Fruit fly (Drosophila melanogaster) whole organism, embryonic: ENCODE results near the gene Oseg2.

ENCODE experiments used
- Adf1 ChIP-seq: fragments of 200-800 bp; sonication (Bioruptor generic); IDR thresholded peaks from 2 replicates; pipeline ENCODE4 v1.3.6; 2022; ENCODE audit warnings: missing biosample characterization, missing genetic modification characterization
- Blimp-1 ChIP-seq: fragments of 200-800 bp; sonication (Bioruptor generic); optimal IDR thresholded peaks from 3 replicates; lab custom pipeline; 2018; ENCODE audit warnings: missing biosample characterization, missing genetic modification characterization, mild to moderate bottlenecking, moderate library complexity, missing genetic modification reagents
- Bteb2 ChIP-seq: fragments of 200-800 bp; sonication (Bioruptor generic); optimal IDR thresholded peaks from 2 replicates; lab custom pipeline; 2016; ENCODE audit warnings: missing biosample characterization, missing genetic modification characterization
- C15 ChIP-seq: fragments of 200-800 bp; sonication (Bioruptor generic); IDR thresholded peaks from 3 replicates; pipeline ENCODE4 v1.3.6; 2022; ENCODE audit warnings: missing biosample characterization, missing genetic modification characterization
- CG12071 ChIP-seq: fragments of 200-800 bp; sonication (Bioruptor generic); optimal IDR thresholded peaks from 3 replicates; lab custom pipeline; 2018; ENCODE audit warnings: missing biosample characterization, mild to moderate bottlenecking, missing genetic modification characterization
- CG12219 ChIP-seq: fragments of 200-800 bp; sonication (Bioruptor generic); optimal IDR thresholded peaks from 3 replicates; lab custom pipeline; 2018; ENCODE audit warnings: missing biosample characterization, mild to moderate bottlenecking, missing genetic modification characterization
- CG12299 ChIP-seq: fragments of 200-800 bp; sonication (Bioruptor generic); optimal IDR thresholded peaks from 2 replicates; lab custom pipeline; 2018; ENCODE audit warnings: missing biosample characterization, mild to moderate bottlenecking, missing genetic modification characterization
- CG12659 ChIP-seq: fragments of 200-800 bp; sonication (Bioruptor generic); optimal IDR thresholded peaks from 3 replicates; lab custom pipeline; 2017; ENCODE audit warnings: mild to moderate bottlenecking, missing biosample characterization, missing genetic modification reagents, missing genetic modification characterization
- CG12942 ChIP-seq: fragments of 200-800 bp; sonication (Bioruptor generic); optimal IDR thresholded peaks from 3 replicates; lab custom pipeline; 2016; ENCODE audit warnings: missing biosample characterization, missing genetic modification characterization
- CG13296 ChIP-seq: fragments of 200-800 bp; sonication (Bioruptor generic); optimal IDR thresholded peaks from 3 replicates; lab custom pipeline; 2018; ENCODE audit warnings: missing biosample characterization, mild to moderate bottlenecking, missing genetic modification characterization
- CG15269 ChIP-seq: fragments of 200-800 bp; sonication (Bioruptor generic); optimal IDR thresholded peaks from 2 replicates; lab custom pipeline; 2018; ENCODE audit warnings: missing biosample characterization, mild to moderate bottlenecking, missing genetic modification characterization, moderate library complexity
- CG16815 ChIP-seq: fragments of 200-800 bp; sonication (Bioruptor generic); optimal IDR thresholded peaks from 3 replicates; lab custom pipeline; 2017; ENCODE audit warnings: missing biosample characterization, mild to moderate bottlenecking, missing genetic modification characterization
- CG18262 ChIP-seq: fragments of 200-800 bp; optimal IDR thresholded peaks from 3 replicates; lab custom pipeline; 2019; ENCODE audit warnings: missing biosample characterization, mild to moderate bottlenecking, missing genetic modification characterization, moderate library complexity
- CG2120 ChIP-seq: fragments of 200-800 bp; sonication (Bioruptor generic); optimal IDR thresholded peaks from 3 replicates; lab custom pipeline; 2016; ENCODE audit warnings: missing biosample characterization, missing genetic modification characterization
- CG31224 ChIP-seq: fragments of 200-800 bp; sonication (Bioruptor generic); IDR thresholded peaks from 2 replicates; pipeline ENCODE4 v1.3.6; 2022; ENCODE audit warnings: missing biosample characterization, missing genetic modification characterization
- CG3995 ChIP-seq: fragments of 200-800 bp; sonication (Bioruptor generic); optimal IDR thresholded peaks from 3 replicates; lab custom pipeline; 2016; ENCODE audit warnings: missing biosample characterization, missing genetic modification characterization
- CG4707 ChIP-seq: fragments of 200-800 bp; sonication (Bioruptor generic); optimal IDR thresholded peaks from 2 replicates; lab custom pipeline; 2018; ENCODE audit warnings: missing biosample characterization, mild to moderate bottlenecking, missing genetic modification characterization, moderate library complexity
- CG5180 ChIP-seq: fragments of 200-800 bp; sonication (Bioruptor generic); optimal IDR thresholded peaks from 3 replicates; lab custom pipeline; 2017; ENCODE audit warnings: missing biosample characterization, missing genetic modification characterization, mild to moderate bottlenecking, moderate library complexity, missing genetic modification reagents
- CG7556 ChIP-seq: fragments of 200-800 bp; sonication (Bioruptor generic); optimal IDR thresholded peaks from 2 replicates; lab custom pipeline; 2017; ENCODE audit warnings: missing biosample characterization, mild to moderate bottlenecking, missing genetic modification characterization
- CHES-1-like ChIP-seq: fragments of 200-800 bp; sonication (Bioruptor generic); optimal IDR thresholded peaks from 2 replicates; lab custom pipeline; 2016; ENCODE audit warnings: missing biosample characterization, missing genetic modification characterization
- CkIIα-i1 ChIP-seq: fragments of 200-800 bp; sonication (Bioruptor generic); IDR thresholded peaks from 2 replicates; pipeline ENCODE4 v1.3.6; 2022; ENCODE audit warnings: missing biosample characterization, missing genetic modification characterization
- Dfd ChIP-seq, 2 experiments: fragments of >200 bp; optimal IDR thresholded peaks; 2 replicates each; lab custom pipeline; 2017; ENCODE audit warnings: missing biosample characterization in 2 of 2, missing genetic modification characterization in 2 of 2
- Doc2 ChIP-seq: fragments of 200-800 bp; sonication (Bioruptor generic); IDR thresholded peaks from 2 replicates; pipeline ENCODE4 v1.3.6; 2022; ENCODE audit warnings: missing biosample characterization, missing genetic modification characterization
- Fer2 ChIP-seq: fragments of 200-800 bp; sonication (Bioruptor generic); optimal IDR thresholded peaks from 2 replicates; lab custom pipeline; 2018; ENCODE audit warnings: missing biosample characterization, mild to moderate bottlenecking, missing genetic modification characterization, moderate library complexity
- HLH54F ChIP-seq: fragments of 200-800 bp; sonication (Bioruptor generic); optimal IDR thresholded peaks from 3 replicates; lab custom pipeline; 2016; ENCODE audit warnings: missing biosample characterization, missing genetic modification characterization
- Hand ChIP-seq: fragments of 200-800 bp; sonication (Bioruptor generic); optimal IDR thresholded peaks from 2 replicates; lab custom pipeline; 2017; ENCODE audit warnings: mild to moderate bottlenecking, missing biosample characterization, missing genetic modification reagents, missing genetic modification characterization
- Mad ChIP-seq: fragments of 200-800 bp; sonication (Bioruptor generic); optimal IDR thresholded peaks from 2 replicates; lab custom pipeline; 2016; ENCODE audit warnings: missing biosample characterization, missing genetic modification characterization
- Med ChIP-seq: fragments of 200-800 bp; sonication (Bioruptor generic); peaks from one replicate; lab custom pipeline; 2016; ENCODE audit warnings: missing biosample characterization, missing genetic modification characterization, mild to moderate bottlenecking, inconsistent platforms, moderate library complexity
- Myb ChIP-seq: fragments of 200-800 bp; sonication (Bioruptor generic); optimal IDR thresholded peaks from 2 replicates; lab custom pipeline; 2016; ENCODE audit warnings: missing biosample characterization, missing genetic modification characterization
- Nf-YC ChIP-seq: fragments of 200-800 bp; optimal IDR thresholded peaks from 3 replicates; lab custom pipeline; 2019; ENCODE audit warnings: missing biosample characterization, mild to moderate bottlenecking, missing genetic modification characterization, moderate library complexity
- Spps ChIP-seq: fragments of 200-800 bp; sonication (Bioruptor generic); optimal IDR thresholded peaks from 2 replicates; lab custom pipeline; 2018; ENCODE audit warnings: missing biosample characterization, mild to moderate bottlenecking, missing genetic modification characterization
- Trl ChIP-seq, 3 experiments: fragments of >200 bp in 2 of 3; fragments of 200-800 bp in 1 of 3; sonication (Bioruptor generic) in 1 of 3; optimal IDR thresholded peaks; 2 replicates in 1 of 3; 3 replicates in 2 of 3; lab custom pipeline; 2016 to 2017; ENCODE audit warnings: missing biosample characterization in 1 of 3, missing genetic modification characterization in 1 of 3
- al ChIP-seq: fragments of 200-800 bp; sonication (Bioruptor generic); IDR thresholded peaks from 2 replicates; pipeline ENCODE4 v1.3.6; 2022; ENCODE audit warnings: missing biosample characterization, missing genetic modification characterization
- ap ChIP-seq: fragments of 200-800 bp; sonication (Bioruptor generic); IDR thresholded peaks from 2 replicates; pipeline ENCODE4 v1.3.6; 2022; ENCODE audit warnings: missing biosample characterization, missing genetic modification characterization
- chif ChIP-seq, 2 experiments: fragments of 200-800 bp; sonication (Bioruptor generic); optimal IDR thresholded peaks; 3 replicates each; lab custom pipeline; 2016; ENCODE audit warnings: missing biosample characterization in 2 of 2, missing genetic modification characterization in 2 of 2
- danr ChIP-seq: fragments of 200-800 bp; sonication (Bioruptor generic); IDR thresholded peaks from 2 replicates; pipeline ENCODE4 v1.3.6; 2022; ENCODE audit warnings: missing biosample characterization, missing genetic modification characterization
- dpn ChIP-seq, 2 experiments: fragments of 200-800 bp; sonication (Bioruptor generic); optimal IDR thresholded peaks; 3 replicates each; lab custom pipeline; 2016; ENCODE audit warnings: missing biosample characterization in 2 of 2, missing genetic modification characterization in 2 of 2
- ems ChIP-seq: fragments of 200-800 bp; sonication (Bioruptor generic); optimal IDR thresholded peaks from 3 replicates; lab custom pipeline; 2016; ENCODE audit warnings: missing biosample characterization, missing genetic modification characterization
- hbn ChIP-seq: fragments of 200-800 bp; sonication (Bioruptor generic); IDR thresholded peaks from 2 replicates; pipeline ENCODE4 v1.3.6; 2022; ENCODE audit warnings: missing biosample characterization, missing genetic modification characterization; ENCODE audit not compliant: partially characterized antibody
- insv ChIP-seq, 2 experiments: fragments of 200-800 bp; sonication (Bioruptor generic); optimal IDR thresholded peaks; 3 replicates each; lab custom pipeline; 2016 to 2018; ENCODE audit warnings: missing biosample characterization in 2 of 2, missing genetic modification characterization in 2 of 2
- jing ChIP-seq: fragments of 200-800 bp; sonication (Bioruptor generic); optimal IDR thresholded peaks from 2 replicates; lab custom pipeline; 2018; ENCODE audit warnings: missing biosample characterization, mild to moderate bottlenecking, missing genetic modification characterization
- nerfin-1 ChIP-seq: fragments of 200-800 bp; sonication (Bioruptor generic); optimal IDR thresholded peaks from 3 replicates; lab custom pipeline; 2019; ENCODE audit warnings: missing biosample characterization, mild to moderate bottlenecking, missing genetic modification characterization, moderate library complexity
- run ChIP-seq: fragments of 200-800 bp; sonication (Bioruptor generic); optimal IDR thresholded peaks from 3 replicates; lab custom pipeline; 2018; ENCODE audit warnings: missing biosample characterization, mild to moderate bottlenecking, missing genetic modification characterization
- slbo ChIP-seq: fragments of 200-800 bp; sonication (Bioruptor generic); IDR thresholded peaks from 2 replicates; pipeline ENCODE4 v1.3.6; 2022; ENCODE audit warnings: missing biosample characterization, missing genetic modification characterization
- sug ChIP-seq: fragments of 200-800 bp; optimal IDR thresholded peaks from 2 replicates; lab custom pipeline; 2019; ENCODE audit warnings: missing biosample characterization, mild to moderate bottlenecking, missing genetic modification characterization, moderate library complexity
- tgo ChIP-seq: fragments of 200-800 bp; sonication (Bioruptor generic); IDR thresholded peaks from 3 replicates; pipeline ENCODE4 v1.3.6; 2022; ENCODE audit warnings: missing biosample characterization, missing genetic modification characterization
- tin ChIP-seq: fragments of 200-800 bp; sonication (Bioruptor generic); optimal IDR thresholded peaks from 3 replicates; lab custom pipeline; 2016; ENCODE audit warnings: missing biosample characterization, missing genetic modification characterization
- tll ChIP-seq, 2 experiments: fragments of 200-800 bp in 1 of 2; fragments of >200 bp in 1 of 2; sonication (Bioruptor generic) in 1 of 2; optimal IDR thresholded peaks; 2 replicates each; lab custom pipeline; 2017 to 2019; ENCODE audit warnings: missing biosample characterization in 2 of 2, missing genetic modification characterization in 2 of 2, mild to moderate bottlenecking in 1 of 2, moderate library complexity in 1 of 2
- trh ChIP-seq: fragments of 200-800 bp; sonication (Bioruptor generic); optimal IDR thresholded peaks from 2 replicates; lab custom pipeline; 2016; ENCODE audit warnings: missing biosample characterization, missing genetic modification characterization
- wdn ChIP-seq: fragments of 200-800 bp; sonication (Bioruptor generic); IDR thresholded peaks from 2 replicates; pipeline ENCODE4 v1.3.6; 2022; ENCODE audit warnings: missing biosample characterization, missing genetic modification characterization

The Oseg2 gene

DNA sequence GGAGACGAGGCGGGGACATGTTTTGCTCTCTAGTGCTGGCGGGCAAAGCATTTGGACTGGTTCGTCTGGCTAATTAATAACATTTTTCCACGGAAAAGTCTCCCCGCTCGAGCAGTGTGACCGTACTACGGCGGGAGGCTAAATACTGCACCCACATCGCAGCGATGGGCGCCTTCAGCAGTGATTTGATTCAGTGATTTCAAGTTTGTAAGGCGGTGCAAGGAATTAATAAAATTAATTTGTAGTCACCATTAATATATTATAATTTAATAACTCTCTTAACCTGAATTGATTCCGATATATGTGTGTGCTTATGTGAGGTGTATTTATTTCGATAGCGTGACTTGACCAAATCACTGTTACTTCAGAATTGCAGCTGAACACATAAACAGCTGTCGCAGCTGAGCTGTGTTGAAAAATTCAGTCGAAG, 33.1 kb downstream of the Oseg2 start, which contains the start of the genes oxt and CG13807 (continued):
- TF ChIP-seq Blimp-1 (GFP tag; lab: Kevin White, UChicago) = peak; percentile 76
- TF ChIP-seq CG4707 (GFP tag; lab: Kevin White, UChicago) = peak; percentile 30
- TF ChIP-seq CG13296 (GFP tag; lab: Kevin White, UChicago) = peak; percentile 81
- peak; percentile 83 for TF ChIP-seq tin (GFP tag; lab: Kevin White, UChicago)
- TF ChIP-seq CG12071 (GFP tag; lab: Kevin White, UChicago) = peak; percentile 70
- peak; percentile 99 for TF ChIP-seq CG3995
- peak; percentile 76 for TF ChIP-seq trh (GFP tag; lab: Kevin White, UChicago)
- peak; percentile 87 for TF ChIP-seq al (GFP tag; lab: Robert Waterston, UW)
- peak; percentile 72 for TF ChIP-seq jing (GFP tag; lab: Kevin White, UChicago)
- peak; percentile 49; the same call in 1 of the 2 replicates for TF ChIP-seq Doc2 (GFP tag; lab: Robert Waterston, UW)
- peak; percentile 85 for TF ChIP-seq CG2120 (GFP tag; lab: Kevin White, UChicago)
- no peak for TF ChIP-seq hbn (GFP tag; lab: Robert Waterston, UW)
- peak; percentile 82 for TF ChIP-seq CG12299
- TF ChIP-seq Hand (GFP tag; lab: Kevin White, UChicago) = peak; percentile 62
- TF ChIP-seq ems (GFP tag; lab: Kevin White, UChicago) = peak; percentile 66
- TF ChIP-seq sug (tag; lab: Kevin White, UChicago) = peak; percentile 89
- TF ChIP-seq Spps (tag; lab: Kevin White, UChicago) = peak; percentile 77
- TF ChIP-seq Myb = peak; percentile 1
- TF ChIP-seq Dfd (GFP tag; optimal IDR thresholded peaks at IDR 0.05; lab: Kevin White, UChicago) = no peak
- peak; percentile 91 for TF ChIP-seq nerfin-1 (tag; lab: Kevin White, UChicago)
- TF ChIP-seq Bteb2 (GFP tag; lab: Kevin White, UChicago) = peak; percentile 45
- TF ChIP-seq Med (GFP tag; lab: Kevin White, UChicago) = peak; percentile 89
- TF ChIP-seq Trl (optimal IDR thresholded peaks at IDR 0.05; lab: Kevin White, UChicago) = no peak
- peak; percentile 58 for TF ChIP-seq Trl (GFP tag; optimal IDR thresholded peaks at IDR 0.05; lab: Kevin White, UChicago)
- peak; percentile 71 for TF ChIP-seq Adf1 (GFP tag; lab: Robert Waterston, UW)
- TF ChIP-seq CG15269 = peak; percentile 89
- TF ChIP-seq danr (GFP tag; lab: Robert Waterston, UW) = peak; percentile 49
- peak; percentile 77 for TF ChIP-seq CG31224 (GFP tag; lab: Robert Waterston, UW)
- peak; percentile 75 for TF ChIP-seq Mad (GFP tag; lab: Kevin White, UChicago)
- peak; percentile 79 for TF ChIP-seq Nf-YC
- TF ChIP-seq CG16815 = peak; percentile 83
- TF ChIP-seq C15 (GFP tag; lab: Robert Waterston, UW) = peak; percentile 74; the same call in 2 of the 3 replicates
- peak in 1 of 2 experiments; percentile 44 for TF ChIP-seq insv (GFP tag; optimal IDR thresholded peaks at IDR 0.05; lab: Kevin White, UChicago)
- TF ChIP-seq dpn (GFP tag; optimal IDR thresholded peaks at IDR 0.05; lab: Kevin White, UChicago) = peak; percentile 66 to 93
- TF ChIP-seq tll (GFP tag; optimal IDR thresholded peaks at IDR 0.05; lab: Kevin White, UChicago) = peak in 1 of 2 experiments; percentile 59
- TF ChIP-seq HLH54F (GFP tag; lab: Kevin White, UChicago) = peak; percentile 58
- TF ChIP-seq Fer2 (tag; lab: Kevin White, UChicago) = peak; percentile 85
- TF ChIP-seq CG12659 (GFP tag; lab: Kevin White, UChicago) = peak; percentile 92
- peak; percentile 86 for TF ChIP-seq CG18262 (tag; lab: Kevin White, UChicago)
- peak; percentile 75 for TF ChIP-seq CG12219 (GFP tag; lab: Kevin White, UChicago)
- peak; percentile 82 for TF ChIP-seq CG7556 (GFP tag; lab: Kevin White, UChicago)
- peak; percentile 80 for TF ChIP-seq wdn (GFP tag; lab: Robert Waterston, UW)
- no peak for TF ChIP-seq CkIIα-i1 (GFP tag; lab: Robert Waterston, UW)
- TF ChIP-seq run = peak; percentile 32
- peak; percentile 83 for TF ChIP-seq CG12942
- peak; percentile 26 for TF ChIP-seq CG5180 (GFP tag; lab: Kevin White, UChicago)
- no peak for TF ChIP-seq CHES-1-like
- TF ChIP-seq slbo = peak; percentile 92
- TF ChIP-seq tgo (GFP tag; lab: Robert Waterston, UW) = peak; percentile 89
- peak; percentile 51 to 66 for TF ChIP-seq chif (GFP tag; optimal IDR thresholded peaks at IDR 0.05; lab: Kevin White, UChicago)
- TF ChIP-seq ap (GFP tag; lab: Robert Waterston, UW) = peak; percentile 69
